Fruit fly (Drosophila melanogaster) whole organism, embryonic: ENCODE results near the gene dib.
A peak's percentile ranks its signal among the peaks of the same experiment; 100 is the strongest.

Source experiments
- Atf-2 ChIP-seq: fragments of 200-800 bp; sonication (Bioruptor generic); optimal IDR thresholded peaks from 2 replicates; lab custom pipeline; 2016; ENCODE audit warnings: missing biosample characterization, missing genetic modification characterization
- CG10366 ChIP-seq: fragments of 200-800 bp; sonication (Bioruptor generic); IDR thresholded peaks from 2 replicates; pipeline ENCODE4 v1.3.6; 2022; ENCODE audit warnings: missing biosample characterization, missing genetic modification characterization
- CG12236 ChIP-seq: fragments of 200-800 bp; sonication (Bioruptor generic); optimal IDR thresholded peaks from 2 replicates; lab custom pipeline; 2016; ENCODE audit warnings: missing biosample characterization, missing genetic modification characterization
- CG12299 ChIP-seq: fragments of 200-800 bp; sonication (Bioruptor generic); optimal IDR thresholded peaks from 2 replicates; lab custom pipeline; 2018; ENCODE audit warnings: missing biosample characterization, mild to moderate bottlenecking, missing genetic modification characterization
- CG12391 ChIP-seq: fragments of 200-800 bp; sonication (Bioruptor generic); optimal IDR thresholded peaks from 3 replicates; lab custom pipeline; 2018; ENCODE audit warnings: missing biosample characterization, mild to moderate bottlenecking, missing genetic modification characterization, moderate library complexity
- CG12744 ChIP-seq: fragments of 200-800 bp; sonication (Bioruptor generic); optimal IDR thresholded peaks from 2 replicates; lab custom pipeline; 2016; ENCODE audit warnings: missing biosample characterization, missing genetic modification characterization
- CG13296 ChIP-seq: fragments of 200-800 bp; sonication (Bioruptor generic); optimal IDR thresholded peaks from 3 replicates; lab custom pipeline; 2018; ENCODE audit warnings: missing biosample characterization, mild to moderate bottlenecking, missing genetic modification characterization
- CG14710 ChIP-seq: fragments of 200-800 bp; sonication (Bioruptor generic); optimal IDR thresholded peaks from 3 replicates; lab custom pipeline; 2019; ENCODE audit warnings: missing biosample characterization, mild to moderate bottlenecking, missing genetic modification characterization, moderate library complexity
- CG15514 ChIP-seq: fragments of 200-800 bp; sonication (Bioruptor generic); optimal IDR thresholded peaks from 3 replicates; lab custom pipeline; 2017; ENCODE audit warnings: missing biosample characterization, missing genetic modification characterization, mild to moderate bottlenecking, moderate library complexity, missing genetic modification reagents
- CG16815 ChIP-seq: fragments of 200-800 bp; sonication (Bioruptor generic); optimal IDR thresholded peaks from 3 replicates; lab custom pipeline; 2017; ENCODE audit warnings: missing biosample characterization, mild to moderate bottlenecking, missing genetic modification characterization
- CG17802 ChIP-seq: fragments of 200-800 bp; sonication (Bioruptor generic); optimal IDR thresholded peaks from 2 replicates; lab custom pipeline; 2018; ENCODE audit warnings: missing biosample characterization, mild to moderate bottlenecking, missing genetic modification characterization, moderate library complexity
- CG30431 ChIP-seq: fragments of 200-800 bp; sonication (Bioruptor generic); optimal IDR thresholded peaks from 2 replicates; lab custom pipeline; 2017; ENCODE audit warnings: missing biosample characterization, missing genetic modification characterization
- CG34224 ChIP-seq: fragments of 200-800 bp; sonication (Bioruptor generic); IDR thresholded peaks from 3 replicates; pipeline ENCODE4 v1.3.6; 2022; ENCODE audit warnings: missing biosample characterization, missing genetic modification characterization; ENCODE audit not compliant: partially characterized antibody
- CG3838 ChIP-seq: fragments of 200-800 bp; sonication (Bioruptor generic); optimal IDR thresholded peaks from 3 replicates; lab custom pipeline; 2016; ENCODE audit warnings: missing biosample characterization, missing genetic modification characterization
- CG3847 ChIP-seq: fragments of 200-800 bp; sonication (Bioruptor generic); IDR thresholded peaks from 2 replicates; pipeline ENCODE4 v1.3.6; 2022; ENCODE audit warnings: missing biosample characterization, missing genetic modification characterization
- CG4617 ChIP-seq: fragments of 200-800 bp; sonication (Bioruptor generic); optimal IDR thresholded peaks from 3 replicates; lab custom pipeline; 2016; ENCODE audit warnings: missing biosample characterization, missing genetic modification characterization, borderline replicate concordance
- CG4730 ChIP-seq: fragments of 200-800 bp; sonication (Bioruptor generic); IDR thresholded peaks from 2 replicates; pipeline ENCODE4 v1.3.6; 2022; ENCODE audit warnings: missing biosample characterization, missing genetic modification characterization
- CG6254 ChIP-seq: fragments of 200-800 bp; sonication (Bioruptor generic); optimal IDR thresholded peaks from 3 replicates; lab custom pipeline; 2017; ENCODE audit warnings: mild to moderate bottlenecking, missing biosample characterization, missing genetic modification reagents, missing genetic modification characterization
- CG9437 ChIP-seq: fragments of 200-800 bp; sonication (Bioruptor generic); optimal IDR thresholded peaks from 2 replicates; lab custom pipeline; 2018; ENCODE audit warnings: missing biosample characterization, mild to moderate bottlenecking, missing genetic modification characterization
- CG9797 ChIP-seq: fragments of 200-800 bp; sonication (Bioruptor generic); optimal IDR thresholded peaks from 3 replicates; lab custom pipeline; 2018; ENCODE audit warnings: missing biosample characterization, mild to moderate bottlenecking, missing genetic modification characterization
- Hmx ChIP-seq: fragments of 200-800 bp; sonication (Bioruptor generic); optimal IDR thresholded peaks from 2 replicates; lab custom pipeline; 2016; ENCODE audit warnings: missing biosample characterization, missing genetic modification characterization
- Hsf ChIP-seq: fragments of 200-800 bp; sonication (Bioruptor generic); optimal IDR thresholded peaks from 3 replicates; lab custom pipeline; 2016; ENCODE audit warnings: missing biosample characterization, missing genetic modification characterization
- Lhr ChIP-seq: fragments of 200-800 bp; sonication (Bioruptor generic); optimal IDR thresholded peaks from 3 replicates; lab custom pipeline; 2017; ENCODE audit warnings: mild to moderate bottlenecking, missing biosample characterization, missing genetic modification reagents, missing genetic modification characterization
- NFAT ChIP-seq: fragments of 200-800 bp; sonication (Bioruptor generic); IDR thresholded peaks from 2 replicates; pipeline ENCODE4 v1.3.6; 2022; ENCODE audit warnings: missing biosample characterization, missing genetic modification characterization
- Opbp ChIP-seq: fragments of 200-800 bp; sonication (Bioruptor generic); IDR thresholded peaks from 3 replicates; pipeline ENCODE4 v1.3.6; 2022; ENCODE audit warnings: missing biosample characterization, missing genetic modification characterization; ENCODE audit not compliant: partially characterized antibody
- Ravus ChIP-seq: fragments of 200-800 bp; sonication (Bioruptor generic); IDR thresholded peaks from 2 replicates; pipeline ENCODE4 v1.3.6; 2022; ENCODE audit warnings: missing biosample characterization, missing genetic modification characterization
- Side ChIP-seq: fragments of 200-800 bp; sonication (Bioruptor generic); optimal IDR thresholded peaks from 2 replicates; lab custom pipeline; 2016; ENCODE audit warnings: missing biosample characterization, missing genetic modification characterization
- Sry-δ ChIP-seq: fragments of 200-800 bp; sonication (Bioruptor generic); optimal IDR thresholded peaks from 2 replicates; lab custom pipeline; 2016; ENCODE audit warnings: missing biosample characterization, missing genetic modification characterization
- Ssrp ChIP-seq: fragments of 200-800 bp; sonication (Bioruptor generic); optimal IDR thresholded peaks from 2 replicates; lab custom pipeline; 2018; ENCODE audit warnings: missing biosample characterization, mild to moderate bottlenecking, missing genetic modification characterization, moderate library complexity
- ap ChIP-seq: fragments of 200-800 bp; sonication (Bioruptor generic); IDR thresholded peaks from 2 replicates; pipeline ENCODE4 v1.3.6; 2022; ENCODE audit warnings: missing biosample characterization, missing genetic modification characterization
- bsh ChIP-seq, 2 experiments: fragments of 200-800 bp; sonication (Bioruptor generic); optimal IDR thresholded peaks; 2 replicates each; lab custom pipeline; 2017 to 2018; ENCODE audit warnings: mild to moderate bottlenecking in 2 of 2, missing biosample characterization in 2 of 2, missing genetic modification characterization in 2 of 2, moderate library complexity in 1 of 2
- dmrt99B ChIP-seq: fragments of 200-800 bp; sonication (Bioruptor generic); optimal IDR thresholded peaks from 2 replicates; lab custom pipeline; 2018; ENCODE audit warnings: missing biosample characterization, mild to moderate bottlenecking, missing genetic modification characterization, moderate library complexity
- dysf ChIP-seq: fragments of 200-800 bp; sonication (Bioruptor generic); IDR thresholded peaks from 3 replicates; pipeline ENCODE4 v1.3.6; 2022; ENCODE audit warnings: missing biosample characterization, missing genetic modification characterization
- fd64A ChIP-seq: fragments of 200-800 bp; sonication (Bioruptor generic); optimal IDR thresholded peaks from 3 replicates; lab custom pipeline; 2018; ENCODE audit warnings: missing biosample characterization, mild to moderate bottlenecking, missing genetic modification characterization
- gem ChIP-seq: fragments of 200-800 bp; sonication (Bioruptor generic); optimal IDR thresholded peaks from 2 replicates; lab custom pipeline; 2019; ENCODE audit warnings: missing biosample characterization, mild to moderate bottlenecking, missing genetic modification characterization, moderate library complexity
- hbn ChIP-seq: fragments of 200-800 bp; sonication (Bioruptor generic); IDR thresholded peaks from 2 replicates; pipeline ENCODE4 v1.3.6; 2022; ENCODE audit warnings: missing biosample characterization, missing genetic modification characterization; ENCODE audit not compliant: partially characterized antibody
- her ChIP-seq: fragments of 200-800 bp; sonication (Bioruptor generic); optimal IDR thresholded peaks from 2 replicates; lab custom pipeline; 2016; ENCODE audit warnings: missing biosample characterization, missing genetic modification characterization
- hth ChIP-seq: fragments of >200 bp; optimal IDR thresholded peaks from 2 replicates; lab custom pipeline; 2017; ENCODE audit warnings: inconsistent platforms
- inv ChIP-seq: fragments of 200-800 bp; sonication (Bioruptor generic); IDR thresholded peaks from 2 replicates; pipeline ENCODE4 v1.3.6; 2022; ENCODE audit warnings: missing biosample characterization, missing genetic modification characterization; ENCODE audit not compliant: partially characterized antibody
- ken ChIP-seq: fragments of 200-800 bp; sonication (Bioruptor generic); IDR thresholded peaks from 3 replicates; pipeline ENCODE4 v1.3.6; 2022; ENCODE audit warnings: missing biosample characterization, missing genetic modification characterization
- klu ChIP-seq: fragments of 200-800 bp; sonication (Bioruptor generic); IDR thresholded peaks from 2 replicates; pipeline ENCODE4 v1.3.6; 2022; ENCODE audit warnings: missing biosample characterization, missing genetic modification characterization
- mirr ChIP-seq: fragments of 200-800 bp; sonication (Bioruptor generic); optimal IDR thresholded peaks from 3 replicates; lab custom pipeline; 2018; ENCODE audit warnings: missing biosample characterization, mild to moderate bottlenecking, missing genetic modification characterization
- row ChIP-seq: fragments of 200-800 bp; sonication (Bioruptor generic); IDR thresholded peaks from 3 replicates; pipeline ENCODE4 v1.3.6; 2022; ENCODE audit warnings: missing biosample characterization, missing genetic modification characterization
- schlank ChIP-seq: fragments of 200-800 bp; sonication (Bioruptor generic); optimal IDR thresholded peaks from 2 replicates; lab custom pipeline; 2018; ENCODE audit warnings: missing biosample characterization, mild to moderate bottlenecking, missing genetic modification characterization
- scrt ChIP-seq: fragments of 200-800 bp; sonication (Bioruptor generic); optimal IDR thresholded peaks from 2 replicates; lab custom pipeline; 2018; ENCODE audit warnings: missing biosample characterization, mild to moderate bottlenecking, missing genetic modification characterization, moderate library complexity
- sr ChIP-seq: fragments of 200-800 bp; sonication (Bioruptor generic); IDR thresholded peaks from 3 replicates; pipeline ENCODE4 v1.3.6; 2022; ENCODE audit warnings: missing biosample characterization, missing genetic modification characterization
- stwl ChIP-seq: fragments of 200-800 bp; sonication (Bioruptor generic); optimal IDR thresholded peaks from 3 replicates; lab custom pipeline; 2018; ENCODE audit warnings: missing biosample characterization, mild to moderate bottlenecking, missing genetic modification characterization, moderate library complexity
- sug ChIP-seq: fragments of 200-800 bp; optimal IDR thresholded peaks from 2 replicates; lab custom pipeline; 2019; ENCODE audit warnings: missing biosample characterization, mild to moderate bottlenecking, missing genetic modification characterization, moderate library complexity
- trem ChIP-seq: fragments of 200-800 bp; optimal IDR thresholded peaks from 3 replicates; lab custom pipeline; 2019; ENCODE audit warnings: missing biosample characterization, mild to moderate bottlenecking, missing genetic modification characterization, moderate library complexity
- trh ChIP-seq: fragments of 200-800 bp; sonication (Bioruptor generic); optimal IDR thresholded peaks from 2 replicates; lab custom pipeline; 2016; ENCODE audit warnings: missing biosample characterization, missing genetic modification characterization

dib gene

DNA sequence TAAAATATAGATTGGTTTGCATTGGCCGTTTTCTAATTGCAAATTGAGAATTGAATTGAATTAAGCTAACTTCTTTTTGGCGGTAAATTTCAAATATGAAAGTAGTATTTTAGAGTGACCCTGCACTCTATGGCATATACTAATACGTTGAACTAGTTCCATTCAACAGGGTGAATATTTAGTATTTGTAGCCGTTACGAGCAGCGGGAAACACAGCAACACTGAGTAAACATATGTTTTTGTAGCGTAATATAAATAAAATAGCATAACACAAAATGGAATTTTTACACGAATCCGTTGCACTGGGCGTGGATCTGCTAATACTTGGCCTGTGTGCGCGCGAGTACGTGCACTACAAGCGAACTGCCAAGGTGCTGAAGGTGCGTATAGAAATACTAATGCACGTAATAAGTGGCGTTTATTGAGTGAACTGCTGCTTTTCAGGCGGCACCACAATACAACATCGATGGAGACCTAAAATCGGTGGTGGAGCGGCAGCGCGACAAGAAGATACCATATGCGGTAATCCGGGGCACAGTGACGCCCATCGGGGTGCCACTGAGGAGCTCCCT is 40.7 kb upstream of the dib start, which contains the start of gene Mul1 (continued):
- no peak for TF ChIP-seq klu (GFP tag; lab: Robert Waterston, UW)
- no peak for TF ChIP-seq bsh (GFP tag; optimal IDR thresholded peaks at IDR 0.05; lab: Kevin White, UChicago)
- TF ChIP-seq CG10366 (GFP tag; lab: Robert Waterston, UW): peak; percentile 22; the same call in 1 of the 2 replicates
- peak; percentile 99 for TF ChIP-seq CG15514 (GFP tag; lab: Kevin White, UChicago)
- peak; percentile 88 for TF ChIP-seq CG9437
- TF ChIP-seq Atf-2 (GFP tag; lab: Kevin White, UChicago): no peak
- TF ChIP-seq CG3838 (GFP tag; lab: Kevin White, UChicago): no peak
- TF ChIP-seq Hsf (GFP tag; lab: Kevin White, UChicago): no peak
- TF ChIP-seq CG17802 (tag; lab: Kevin White, UChicago): no peak
- no peak for TF ChIP-seq gem
- TF ChIP-seq sug: no peak
- no peak for TF ChIP-seq Ravus (GFP tag; lab: Robert Waterston, UW)
- peak; percentile 15; the same call in 1 of the 3 replicates for TF ChIP-seq CG34224 (GFP tag; lab: Robert Waterston, UW)
- no peak for TF ChIP-seq trh (GFP tag; lab: Kevin White, UChicago)
- no peak for TF ChIP-seq CG30431 (GFP tag; lab: Kevin White, UChicago)
- TF ChIP-seq inv (GFP tag; lab: Robert Waterston, UW): no peak
- 0 out of 3 replicates have a peak, but pooled peaks have one; percentile 33 for TF ChIP-seq Opbp (GFP tag; lab: Robert Waterston, UW)
- peak; percentile 86 for TF ChIP-seq stwl
- TF ChIP-seq CG12236 (GFP tag; lab: Kevin White, UChicago): no peak
- peak; percentile 6 for TF ChIP-seq Sry-δ
- TF ChIP-seq Ssrp (tag; lab: Kevin White, UChicago): no peak
- peak; percentile 36 for TF ChIP-seq CG6254 (GFP tag; lab: Kevin White, UChicago)
- no peak for TF ChIP-seq schlank
- no peak for TF ChIP-seq NFAT (GFP tag; lab: Robert Waterston, UW)
- peak; percentile 56 for TF ChIP-seq CG14710 (tag; lab: Kevin White, UChicago)
- TF ChIP-seq CG9797: peak; percentile 78
- peak; percentile 54 for TF ChIP-seq Lhr (GFP tag; lab: Kevin White, UChicago)
- TF ChIP-seq dysf (GFP tag; lab: Robert Waterston, UW): no peak
- TF ChIP-seq ap (GFP tag; lab: Robert Waterston, UW): no peak
- no peak for TF ChIP-seq CG4730
- TF ChIP-seq Side (GFP tag; lab: Kevin White, UChicago): no peak
- no peak for TF ChIP-seq CG3847 (GFP tag; lab: Robert Waterston, UW)
- no peak for TF ChIP-seq CG12299 (tag; lab: Kevin White, UChicago)
- no peak for TF ChIP-seq Hmx (GFP tag; lab: Kevin White, UChicago)
- no peak for TF ChIP-seq CG12391
- TF ChIP-seq ken (GFP tag; lab: Robert Waterston, UW): no peak
- no peak for TF ChIP-seq CG16815 (GFP tag; lab: Kevin White, UChicago)
- TF ChIP-seq mirr (GFP tag; lab: Kevin White, UChicago): no peak
- TF ChIP-seq her: no peak
- TF ChIP-seq CG12744 (GFP tag; lab: Kevin White, UChicago): no peak
- no peak for TF ChIP-seq CG13296
- TF ChIP-seq row (GFP tag; lab: Robert Waterston, UW): peak; percentile 27; the same call in 1 of the 3 replicates
- TF ChIP-seq scrt (GFP tag; lab: Kevin White, UChicago): peak; percentile 83
- TF ChIP-seq CG4617: peak; percentile 25
- no peak for TF ChIP-seq dmrt99B (tag; lab: Kevin White, UChicago)
- TF ChIP-seq fd64A (GFP tag; lab: Kevin White, UChicago): no peak
- TF ChIP-seq sr (GFP tag; lab: Robert Waterston, UW): no peak
- 0 out of 2 replicates have a peak, but pooled peaks have one; percentile 17 for TF ChIP-seq hbn (GFP tag; lab: Robert Waterston, UW)
- no peak for TF ChIP-seq hth
- TF ChIP-seq trem (tag; lab: Kevin White, UChicago): peak; percentile 43
